Fruit fly (Drosophila melanogaster): ENCODE results near the gene CG32176.

DNA sequence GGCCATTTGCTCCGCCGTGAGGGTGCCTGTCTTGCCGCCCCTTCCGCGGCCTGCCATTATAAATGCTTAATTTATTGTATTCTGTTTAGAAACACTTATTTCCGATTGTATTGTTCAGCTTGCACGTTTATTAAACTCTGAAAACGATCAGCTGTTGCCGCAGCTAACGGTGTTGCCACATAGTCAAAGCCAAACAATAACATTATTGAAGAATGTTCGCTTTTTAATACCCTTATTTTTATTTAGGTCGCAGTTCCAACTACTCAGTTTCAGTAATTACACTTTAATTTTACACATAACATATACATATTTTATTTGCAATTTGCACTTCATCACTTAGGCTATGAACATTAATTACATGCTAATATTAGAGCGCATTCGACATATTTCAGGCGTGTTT, 6.7 kb upstream of the CG32176 start, which contains the start of gene Polr3G:
- TF ChIP-seq br (GFP tag; optimal IDR thresholded peaks at IDR 0.05): no peak
- TF ChIP-seq CG32264 (GFP tag; optimal IDR thresholded peaks at IDR 0.05): no peak
- no peak for TF ChIP-seq Myc (optimal IDR thresholded peaks at IDR 0.05)
- peak; percentile 8 for TF ChIP-seq ey (GFP tag; optimal IDR thresholded peaks at IDR 0.05)
- no peak for TF ChIP-seq Jra (GFP tag; optimal IDR thresholded peaks at IDR 0.05)

Measured in whole organism, wandering third instar larva.